Worm (Caenorhabditis elegans) whole organism, L2 larva: ENCODE measurements around the gene C48B4.12.

ENCODE experiments used
- C34F6.9 ChIP-seq: fragments of 150-350 bp; optimal IDR thresholded peaks from 2 replicates; lab custom pipeline; 2014; ENCODE audit warnings: missing biosample characterization, missing genetic modification characterization
- R02D3.7 ChIP-seq: fragments of 150-350 bp; optimal IDR thresholded peaks from 2 replicates; lab custom pipeline; 2014; ENCODE audit warnings: missing biosample characterization, missing genetic modification characterization
- ZK546.5 ChIP-seq: sonication (generic microtip); optimal IDR thresholded peaks from 2 replicates; lab custom pipeline; 2017; ENCODE audit warnings: missing biosample characterization, missing genetic modification characterization
- alr-1 ChIP-seq: fragments of 150-350 bp; optimal IDR thresholded peaks from 2 replicates; lab custom pipeline; 2014; ENCODE audit warnings: missing biosample characterization, missing genetic modification characterization
- aly-2 ChIP-seq: fragments of 150-350 bp; optimal IDR thresholded peaks from 2 replicates; lab custom pipeline; 2014; ENCODE audit warnings: missing biosample characterization, missing genetic modification characterization
- ama-1 ChIP-seq: fragments of 150-350 bp; optimal IDR thresholded peaks from 2 replicates; lab custom pipeline; 2018; ENCODE audit warnings: inconsistent platforms
- blmp-1 ChIP-seq: sonication (generic microtip); optimal IDR thresholded peaks from 2 replicates; lab custom pipeline; 2017; ENCODE audit warnings: missing genetic modification characterization, mild to moderate bottlenecking, missing compliant biosample characterization, antibody characterized with exemption, moderate library complexity; ENCODE audit not compliant: insufficient read depth
- ceh-16 ChIP-seq: fragments of 150-350 bp; optimal IDR thresholded peaks from 2 replicates; lab custom pipeline; 2014; ENCODE audit warnings: missing biosample characterization, missing genetic modification characterization
- ceh-82 ChIP-seq: fragments of 150-350 bp; optimal IDR thresholded peaks from 2 replicates; lab custom pipeline; 2014; ENCODE audit warnings: missing biosample characterization, missing genetic modification characterization
- crh-2 ChIP-seq: sonication (generic microtip); optimal IDR thresholded peaks from 2 replicates; lab custom pipeline; 2017; ENCODE audit warnings: missing biosample characterization, missing genetic modification characterization
- dmd-4 ChIP-seq: sonication (generic microtip); optimal IDR thresholded peaks from 2 replicates; lab custom pipeline; 2017; ENCODE audit warnings: missing biosample characterization, missing genetic modification characterization
- egl-27 ChIP-seq: sonication (generic microtip); optimal IDR thresholded peaks from 3 replicates; lab custom pipeline; 2017; ENCODE audit warnings: missing biosample characterization, missing genetic modification reagents, missing genetic modification characterization
- elt-3 ChIP-seq: sonication (generic microtip); optimal IDR thresholded peaks from 2 replicates; lab custom pipeline; 2017; ENCODE audit warnings: missing biosample characterization, missing genetic modification characterization
- fos-1 ChIP-seq: fragments of 150-350 bp; optimal IDR thresholded peaks from 2 replicates; lab custom pipeline; 2014; ENCODE audit warnings: missing biosample characterization, missing genetic modification characterization
- gmeb-1 ChIP-seq: fragments of 150-350 bp; optimal IDR thresholded peaks from 2 replicates; lab custom pipeline; 2014; ENCODE audit warnings: missing biosample characterization, missing genetic modification characterization
- lin-11 ChIP-seq: fragments of 150-350 bp; sonication (generic microtip); optimal IDR thresholded peaks from 2 replicates; lab custom pipeline; 2014; ENCODE audit warnings: missing biosample characterization, missing genetic modification characterization, inconsistent platforms, mixed read lengths
- lin-13 ChIP-seq: fragments of 150-350 bp; optimal IDR thresholded peaks from 2 replicates; lab custom pipeline; 2014; ENCODE audit warnings: missing biosample characterization, missing genetic modification reagents, missing genetic modification characterization
- lin-39 ChIP-seq: fragments of 150-350 bp; optimal IDR thresholded peaks from 2 replicates; lab custom pipeline; 2014; ENCODE audit warnings: missing biosample characterization, missing genetic modification reagents, missing genetic modification characterization
- lsy-2 ChIP-seq, 2 experiments: fragments of 150-350 bp in 1 of 2; sonication (generic microtip) in 1 of 2; optimal IDR thresholded peaks; 2 replicates each; lab custom pipeline; 2014 to 2017; ENCODE audit warnings: missing biosample characterization in 2 of 2, missing genetic modification characterization in 2 of 2
- mab-5 ChIP-seq: fragments of 150-350 bp; optimal IDR thresholded peaks from 2 replicates; lab custom pipeline; 2014; ENCODE audit warnings: missing biosample characterization, missing genetic modification characterization
- mbf-1 ChIP-seq: sonication (generic microtip); optimal IDR thresholded peaks from 2 replicates; lab custom pipeline; 2017; ENCODE audit warnings: missing biosample characterization, missing genetic modification characterization
- nhr-11 ChIP-seq: fragments of 150-350 bp; optimal IDR thresholded peaks from 2 replicates; lab custom pipeline; 2014; ENCODE audit warnings: missing biosample characterization, missing genetic modification characterization
- nhr-12 ChIP-seq: fragments of 150-350 bp; optimal IDR thresholded peaks from 2 replicates; lab custom pipeline; 2014; ENCODE audit warnings: missing biosample characterization, missing genetic modification characterization
- nhr-129 ChIP-seq: fragments of 150-350 bp; optimal IDR thresholded peaks from 2 replicates; lab custom pipeline; 2014; ENCODE audit warnings: missing biosample characterization, missing genetic modification characterization
- nhr-21 ChIP-seq: fragments of 150-350 bp; optimal IDR thresholded peaks from 2 replicates; lab custom pipeline; 2014; ENCODE audit warnings: missing biosample characterization, missing genetic modification characterization
- nhr-25 ChIP-seq: fragments of 150-350 bp; sonication (generic microtip); optimal IDR thresholded peaks from 3 replicates; lab custom pipeline; 2014; ENCODE audit warnings: missing biosample characterization, missing genetic modification characterization
- peb-1 ChIP-seq: fragments of 150-350 bp; optimal IDR thresholded peaks from 2 replicates; lab custom pipeline; 2014; ENCODE audit warnings: missing biosample characterization, missing genetic modification characterization
- sem-4 ChIP-seq: fragments of 150-350 bp; optimal IDR thresholded peaks from 2 replicates; lab custom pipeline; 2014; ENCODE audit warnings: missing biosample characterization, missing genetic modification reagents, missing genetic modification characterization
- skn-1 ChIP-seq: sonication (generic microtip); optimal IDR thresholded peaks from 2 replicates; lab custom pipeline; 2017; ENCODE audit warnings: missing biosample characterization, missing genetic modification characterization
- sma-9 ChIP-seq, 2 experiments: fragments of 150-350 bp in 1 of 2; sonication (generic microtip) in 1 of 2; optimal IDR thresholded peaks; 2 replicates each; lab custom pipeline; 2014 to 2016; ENCODE audit warnings: missing genetic modification characterization in 2 of 2, mild to moderate bottlenecking in 1 of 2, missing biosample characterization in 1 of 2, missing compliant biosample characterization in 1 of 2, missing genetic modification reagents in 1 of 2, moderate library complexity in 1 of 2
- snpc-4 ChIP-seq: fragments of 150-350 bp; optimal IDR thresholded peaks from 2 replicates; lab custom pipeline; 2014; ENCODE audit warnings: missing biosample characterization, missing genetic modification characterization
- unc-55 ChIP-seq: fragments of 150-350 bp; sonication (generic microtip); optimal IDR thresholded peaks from 3 replicates; lab custom pipeline; 2014; ENCODE audit warnings: missing biosample characterization, missing genetic modification reagents, missing genetic modification characterization
- unc-62 ChIP-seq: fragments of 150-350 bp; optimal IDR thresholded peaks from 2 replicates; lab custom pipeline; 2014; ENCODE audit warnings: missing biosample characterization, missing genetic modification reagents, missing genetic modification characterization
- ztf-1 ChIP-seq: fragments of 200-800 bp; sonication (Bioruptor generic); conservative IDR thresholded peaks from 2 replicates; pipeline ENCODE4 v1.3.6; 2022; ENCODE audit warnings: missing genetic modification characterization, missing compliant biosample characterization
- ztf-11 ChIP-seq: sonication (generic microtip); optimal IDR thresholded peaks from 2 replicates; lab custom pipeline; 2017; ENCODE audit warnings: missing biosample characterization, missing genetic modification characterization
- ztf-4 ChIP-seq: fragments of 150-350 bp; optimal IDR thresholded peaks from 2 replicates; lab custom pipeline; 2014; ENCODE audit warnings: missing biosample characterization, missing genetic modification characterization

The C48B4.12 gene

DNA sequence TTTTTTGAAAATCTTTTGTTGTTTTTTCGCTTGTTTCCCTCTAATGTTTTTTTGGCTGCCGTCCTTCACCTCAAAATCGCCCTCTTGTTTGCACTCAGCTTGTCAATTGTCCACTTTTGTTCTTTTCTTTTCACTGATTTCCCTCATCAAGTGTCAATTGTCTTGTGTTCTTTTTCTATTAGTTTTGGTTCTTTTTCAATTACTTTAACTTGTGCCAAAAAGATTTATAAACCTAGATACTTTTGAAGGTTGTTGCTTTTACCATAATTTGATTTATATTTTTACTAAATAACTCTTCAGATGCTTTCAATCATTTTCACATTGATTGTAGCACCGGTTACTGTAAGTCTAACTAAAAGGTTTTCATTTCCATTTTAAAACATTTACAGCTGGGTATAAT is 28.7 kb upstream of the C48B4.12 start, which contains the start of gene C48B4.13:
TSS of gene C48B4.13 (plus strand) at position 301 of the 400 bp plus-strand sequence.
- TF ChIP-seq ZK546.5 (tag; lab: Kevin White, UChicago) (no peak), C34F6.9 (no peak), dmd-4 (tag; lab: Kevin White, UChicago) (no peak), crh-2 (tag; lab: Kevin White, UChicago) (no peak), ceh-82 (tag; lab: Kevin White, UChicago) (no peak), lin-13 (GFP tag; lab: Kevin White, UChicago) (no peak), sma-9 (GFP tag; optimal IDR thresholded peaks at IDR 0.05; lab: Kevin White, UChicago) (no peak), sma-9 (tag; optimal IDR thresholded peaks at IDR 0.05; lab: Kevin White, UChicago) (no peak), unc-55 (no peak), lin-11 (tag; lab: Kevin White, UChicago) (no peak), elt-3 (tag; lab: Kevin White, UChicago) (no peak), ama-1 (lab: Kevin White, UChicago) (no peak), lin-39 (no peak), skn-1 (no peak), peb-1 (tag; lab: Kevin White, UChicago) (no peak)

DNA sequence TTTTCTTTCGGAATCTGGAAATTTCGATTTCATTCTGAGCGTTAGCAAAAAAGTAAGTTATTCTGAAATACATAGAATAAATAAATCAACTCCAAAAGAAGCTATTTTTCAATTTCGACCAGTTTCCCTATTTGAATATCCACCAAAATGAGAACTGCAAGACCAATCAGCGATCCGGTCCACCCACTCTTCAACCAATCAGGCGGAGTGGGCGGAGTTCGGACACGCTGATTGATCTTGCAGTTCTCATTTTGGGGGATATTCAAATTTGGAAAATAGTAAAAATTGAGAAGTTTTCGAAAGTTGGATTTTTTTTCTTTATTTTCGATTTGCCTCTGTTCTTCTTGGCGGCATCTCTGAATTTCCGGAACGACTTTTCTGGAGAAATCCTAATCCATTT is 26.3 kb upstream of the C48B4.12 start:
- peak in 1 of 2 experiments; percentile 48 for TF ChIP-seq lsy-2 (tag; optimal IDR thresholded peaks at IDR 0.05; lab: Kevin White, UChicago)
- TF ChIP-seq skn-1, result no peak
- peak; percentile 72 for TF ChIP-seq gmeb-1 (tag; lab: Kevin White, UChicago)
- no peak for TF ChIP-seq lin-13 (GFP tag; lab: Kevin White, UChicago)
- TF ChIP-seq nhr-129, result no peak

DNA sequence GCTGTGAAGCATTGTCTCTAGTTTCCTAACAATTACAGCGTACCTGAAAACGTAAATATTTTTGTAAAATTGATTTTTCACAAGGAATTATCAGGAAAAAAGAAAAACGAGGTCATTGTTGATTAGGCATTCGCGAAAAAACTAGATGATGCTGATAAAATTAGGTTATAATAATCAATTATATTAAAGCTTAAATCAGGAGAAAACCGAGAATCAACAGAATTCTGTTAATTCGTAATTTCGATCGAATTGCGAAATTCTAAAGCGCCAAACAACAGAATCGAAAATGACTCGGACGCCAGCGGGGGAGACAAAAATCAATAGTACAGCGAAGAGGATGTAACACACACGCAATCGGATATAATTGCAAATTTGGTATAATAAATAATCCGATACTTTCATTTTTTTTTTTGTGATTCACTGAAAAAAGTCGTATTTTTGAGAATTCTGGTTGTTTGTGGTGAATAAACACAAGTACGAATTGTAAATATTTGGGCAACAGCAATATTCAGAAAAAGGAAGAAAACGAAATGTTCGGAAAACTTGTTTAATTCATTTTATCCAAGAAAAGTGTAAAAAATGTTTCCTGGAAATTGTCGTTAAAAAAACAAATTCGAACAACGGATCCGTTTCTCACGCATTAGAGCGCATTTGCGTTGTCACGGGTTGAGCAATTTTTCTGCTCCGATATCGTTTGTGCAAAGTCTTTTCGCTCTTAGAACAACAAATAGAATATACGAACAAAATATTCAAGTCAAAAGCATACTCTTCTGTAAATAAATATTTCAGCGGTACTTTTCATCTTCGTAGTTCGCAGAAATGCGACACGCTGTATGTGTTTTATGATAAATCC is 16.9 kb upstream of the C48B4.12 start, which contains the start of gene ced-7:
TSS of gene ced-7 (minus strand) at position 51 of the 853 bp plus-strand sequence.
- TF ChIP-seq fos-1 (tag; lab: Kevin White, UChicago), result no peak
- peak; percentile 44 for TF ChIP-seq unc-55
- peak; percentile 60 for TF ChIP-seq nhr-129
- no peak for TF ChIP-seq skn-1
- TF ChIP-seq unc-62, result no peak
- TF ChIP-seq blmp-1 (tag; lab: Kevin White, UChicago), result no peak
- no peak for TF ChIP-seq aly-2 (tag; lab: Kevin White, UChicago)
- no peak for TF ChIP-seq mab-5 (tag; lab: Kevin White, UChicago)
- no peak for TF ChIP-seq lin-39
- no peak for TF ChIP-seq egl-27 (tag; lab: Kevin White, UChicago)
- no peak for TF ChIP-seq mbf-1 (tag; lab: Kevin White, UChicago)
- no peak for TF ChIP-seq ztf-11
- no peak for TF ChIP-seq ZK546.5 (tag; lab: Kevin White, UChicago)
- no peak for TF ChIP-seq nhr-12 (tag; lab: Kevin White, UChicago)
- no peak for TF ChIP-seq R02D3.7 (tag; lab: Kevin White, UChicago)
- TF ChIP-seq lin-11 (tag; lab: Kevin White, UChicago), result no peak
- no peak for TF ChIP-seq ztf-1 (GFP tag; lab: Robert Waterston, UW)
- no peak for TF ChIP-seq ztf-4
- TF ChIP-seq crh-2 (tag; lab: Kevin White, UChicago), result peak; percentile 22
- no peak for TF ChIP-seq ceh-82 (tag; lab: Kevin White, UChicago)
- TF ChIP-seq snpc-4, result no peak
- TF ChIP-seq nhr-25 (tag; lab: Kevin White, UChicago), result no peak
- no peak for TF ChIP-seq nhr-11 (tag; lab: Kevin White, UChicago)
- no peak for TF ChIP-seq nhr-21 (tag; lab: Kevin White, UChicago)
- TF ChIP-seq elt-3 (tag; lab: Kevin White, UChicago), result no peak
- no peak for TF ChIP-seq ama-1 (lab: Kevin White, UChicago)
- peak; percentile 18 for TF ChIP-seq lin-13 (GFP tag; lab: Kevin White, UChicago)
- TF ChIP-seq alr-1 (tag; lab: Kevin White, UChicago), result no peak
- no peak for TF ChIP-seq sem-4 (tag; lab: Kevin White, UChicago)
- TF ChIP-seq ceh-16, result no peak
- no peak for TF ChIP-seq gmeb-1 (tag; lab: Kevin White, UChicago)
- TF ChIP-seq lsy-2 (tag; optimal IDR thresholded peaks at IDR 0.05; lab: Kevin White, UChicago), result peak in 1 of 2 experiments; percentile 54
- peak; percentile 75 for TF ChIP-seq C34F6.9
- no peak for TF ChIP-seq sma-9 (GFP tag; optimal IDR thresholded peaks at IDR 0.05; lab: Kevin White, UChicago)
- TF ChIP-seq sma-9 (tag; optimal IDR thresholded peaks at IDR 0.05; lab: Kevin White, UChicago), result no peak
